Fruit fly (Drosophila melanogaster): ENCODE data around the gene CG31510.

The CG31510 gene

DNA sequence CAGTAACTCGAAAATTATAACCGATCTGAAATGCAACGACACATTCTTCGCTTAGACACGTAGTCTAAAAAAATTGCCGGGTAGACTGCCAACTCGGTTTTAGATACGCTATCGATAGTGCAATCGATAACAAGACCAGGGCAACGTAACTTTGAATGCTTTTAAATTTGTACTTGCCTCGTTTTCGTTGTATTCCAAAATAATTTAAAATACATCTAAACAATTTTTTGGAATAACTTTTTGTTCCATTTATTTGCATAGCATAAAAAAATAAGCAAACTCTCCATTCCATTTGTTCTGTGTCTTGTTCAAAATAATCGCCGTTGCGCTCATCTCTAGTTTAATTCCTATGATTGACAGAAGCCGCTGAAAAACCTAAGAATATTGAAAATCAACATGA, 53.2 kb downstream of the CG31510 start, which contains the start of the genes Stt3B and CG11839 (continued):
- TF ChIP-seq Hand (GFP tag; optimal IDR thresholded peaks at IDR 0.05) (no peak), ken (GFP tag; IDR thresholded peaks at IDR 0.05) (peak; percentile 58; the same call in 2 of the 3 replicates), MTF-1 (GFP tag; optimal IDR thresholded peaks at IDR 0.05; ENCODE audit: borderline replicate concordance) (no peak), sens (GFP tag) (peak; percentile 96), CG10959 (GFP tag; IDR thresholded peaks at IDR 0.05) (no peak), sd (tag; optimal IDR thresholded peaks at IDR 0.05) (no peak), CG17802 (tag; optimal IDR thresholded peaks at IDR 0.05) (no peak), pho (GFP tag; optimal IDR thresholded peaks at IDR 0.05) (peak; percentile 85), Oli (tag; optimal IDR thresholded peaks at IDR 0.05) (no peak), pb (GFP tag; optimal IDR thresholded peaks at IDR 0.05) (no peak), CG10565 (GFP tag; optimal IDR thresholded peaks at IDR 0.05) (no peak), hkb (optimal IDR thresholded peaks at IDR 0.05) (no peak), hkb (GFP tag; IDR thresholded peaks at IDR 0.05) (peak; percentile 67), slbo (GFP tag; IDR thresholded peaks at IDR 0.05) (no peak; the same call in 1 of the 2 replicates), CG34224 (GFP tag; IDR thresholded peaks at IDR 0.05; ENCODE audit: partially characterized antibody) (peak; percentile 93), CG9876 (GFP tag; optimal IDR thresholded peaks at IDR 0.05) (peak; percentile 71), phol (tag; optimal IDR thresholded peaks at IDR 0.05) (peak; percentile 82), cato (GFP tag; optimal IDR thresholded peaks at IDR 0.05; ENCODE audit: borderline replicate concordance) (no peak), CG12071 (GFP tag; optimal IDR thresholded peaks at IDR 0.05) (no peak), jigr1 (GFP tag; IDR thresholded peaks at IDR 0.05) (no peak), Dp (GFP tag; optimal IDR thresholded peaks at IDR 0.05) (peak; percentile 44), CG4617 (GFP tag; optimal IDR thresholded peaks at IDR 0.05; ENCODE audit: borderline replicate concordance) (peak; percentile 94), Fer1 (GFP tag; optimal IDR thresholded peaks at IDR 0.05) (peak; percentile 76), CG2202 (tag; optimal IDR thresholded peaks at IDR 0.05) (peak; percentile 37), ap (GFP tag; IDR thresholded peaks at IDR 0.05) (no peak), CG12942 (GFP tag; optimal IDR thresholded peaks at IDR 0.05) (peak; percentile 75), ewg (GFP tag; optimal IDR thresholded peaks at IDR 0.05) (no peak), CG34422 (GFP tag; IDR thresholded peaks at IDR 0.05) (peak; percentile 89), yki (optimal IDR thresholded peaks at IDR 0.05) (no peak), stc (GFP tag; IDR thresholded peaks at IDR 0.05) (0 out of 2 replicates have a peak, but pooled peaks have one; percentile 21), vnd (GFP tag; IDR thresholded peaks at IDR 0.05; ENCODE audit: partially characterized antibody) (peak; percentile 90), Xbp1 (GFP tag; optimal IDR thresholded peaks at IDR 0.05) (peak; percentile 95), BEAF-32 (GFP tag; optimal IDR thresholded peaks at IDR 0.05) (peak; percentile 97), schlank (tag; optimal IDR thresholded peaks at IDR 0.05) (peak; percentile 18), CG18476 (GFP tag; optimal IDR thresholded peaks at IDR 0.05) (peak; percentile 56), nau (GFP tag; optimal IDR thresholded peaks at IDR 0.05) (no peak), cwo (GFP tag; optimal IDR thresholded peaks at IDR 0.05) (no peak), nmo (GFP tag; optimal IDR thresholded peaks at IDR 0.05) (peak; percentile 88), fd102C (GFP tag; optimal IDR thresholded peaks at IDR 0.05) (no peak), dysf (GFP tag; IDR thresholded peaks at IDR 0.05) (peak; percentile 71; the same call in 2 of the 3 replicates), D19B (GFP tag; optimal IDR thresholded peaks at IDR 0.05) (peak; percentile 32), CG11456 (GFP tag; IDR thresholded peaks at IDR 0.05) (no peak), da (GFP tag; optimal IDR thresholded peaks at IDR 0.05) (peak; percentile 18), CG10321 (GFP tag; IDR thresholded peaks at IDR 0.05) (no peak), CG14860 (GFP tag; IDR thresholded peaks at IDR 0.05; ENCODE audit: partially characterized antibody) (peak; percentile 91), chm (GFP tag; IDR thresholded peaks at IDR 0.05) (no peak), CG11695 (GFP tag; IDR thresholded peaks at IDR 0.05) (no peak), Nf-YB (GFP tag; optimal IDR thresholded peaks at IDR 0.05) (peak; percentile 37), ci (GFP tag; IDR thresholded peaks at IDR 0.05) (no peak), grau (tag; optimal IDR thresholded peaks at IDR 0.05) (peak; percentile 73), CG15696 (tag; optimal IDR thresholded peaks at IDR 0.05) (peak; percentile 58)
